Fruit fly (Drosophila melanogaster): Measurements from ENCODE around the gene csw.
A peak's percentile ranks its signal among the peaks of the same experiment; 100 is the strongest.

Gene csw

DNA sequence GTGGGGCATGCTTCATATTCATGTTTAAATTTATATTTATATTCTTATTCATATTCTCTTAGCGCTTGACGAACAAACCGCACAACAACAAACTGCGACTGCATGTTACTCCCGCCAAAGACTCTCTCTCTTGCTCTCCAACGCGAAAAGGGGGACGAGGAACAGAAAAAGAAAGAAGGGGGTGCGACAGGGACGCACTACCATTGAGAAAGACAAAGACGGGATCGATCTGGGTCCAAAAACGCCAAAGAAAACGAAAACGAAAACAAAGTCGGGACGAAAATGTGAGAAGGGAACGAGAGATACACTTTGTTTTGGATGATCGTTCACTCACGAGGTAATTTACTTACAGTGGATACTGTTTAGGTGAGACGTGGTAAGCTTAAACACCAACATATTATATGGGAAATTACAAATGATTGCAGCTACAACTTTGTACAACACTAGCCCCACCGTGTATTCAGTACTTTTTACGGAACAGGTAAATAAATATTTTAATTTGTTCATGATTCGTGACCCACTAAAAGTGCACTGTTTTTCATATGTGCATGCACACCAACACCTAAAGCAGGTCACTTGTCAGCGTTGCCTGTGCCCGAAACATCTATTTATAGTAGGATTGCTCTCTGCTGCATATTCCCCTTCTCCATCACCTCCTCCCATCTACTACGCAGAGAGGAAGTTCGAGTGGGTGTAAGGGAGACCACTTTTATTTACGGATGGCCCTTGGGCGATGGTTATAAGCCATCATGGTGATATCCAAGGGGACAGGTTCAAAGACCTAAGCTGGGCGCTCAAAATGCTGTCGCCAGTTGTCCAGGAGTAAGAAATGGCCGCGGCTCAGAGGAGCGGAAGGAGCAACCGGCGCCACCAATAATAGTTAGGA, 27.9 kb downstream of the csw start (continued):
- TF ChIP-seq CG3726 (GFP tag; IDR thresholded peaks at IDR 0.05) (no peak), chm (GFP tag; IDR thresholded peaks at IDR 0.05) (peak; percentile 35; the same call in 1 of the 2 replicates), CG12236 (GFP tag; optimal IDR thresholded peaks at IDR 0.05) (no peak), CG15479 (GFP tag; optimal IDR thresholded peaks at IDR 0.05) (no peak), Ets65A (GFP tag) (peak; percentile 92), CG9932 (GFP tag; IDR thresholded peaks at IDR 0.05) (no peak), CG33557 (GFP tag; optimal IDR thresholded peaks at IDR 0.05) (peak; percentile 16), CG32772 (GFP tag; IDR thresholded peaks at IDR 0.05) (0 out of 2 replicates have a peak, but pooled peaks have one; percentile 18), ttk (GFP tag; IDR thresholded peaks at IDR 0.05) (no peak), kah (GFP tag; optimal IDR thresholded peaks at IDR 0.05) (no peak), Drgx (GFP tag; IDR thresholded peaks at IDR 0.05) (peak; percentile 67), sr (GFP tag; IDR thresholded peaks at IDR 0.05) (no peak), CkIIα-i1 (GFP tag; IDR thresholded peaks at IDR 0.05) (no peak), CG1647 (GFP tag; optimal IDR thresholded peaks at IDR 0.05) (no peak), CG13775 (GFP tag; optimal IDR thresholded peaks at IDR 0.05) (no peak), Lhr (GFP tag; optimal IDR thresholded peaks at IDR 0.05) (no peak), chinmo (GFP tag; IDR thresholded peaks at IDR 0.05; ENCODE audit: partially characterized antibody) (no peak), dmrt99B (tag; optimal IDR thresholded peaks at IDR 0.05) (no peak), CG16813 (GFP tag; IDR thresholded peaks at IDR 0.05; ENCODE audit: partially characterized antibody) (no peak), CG10979 (tag; optimal IDR thresholded peaks at IDR 0.05) (peak; percentile 56), E2f1 (GFP tag; IDR thresholded peaks at IDR 0.05) (no peak), NfI (GFP tag; optimal IDR thresholded peaks at IDR 0.05) (no peak), Bteb2 (GFP tag; optimal IDR thresholded peaks at IDR 0.05) (no peak), CG9817 (tag; optimal IDR thresholded peaks at IDR 0.05) (peak; percentile 10), CG30020 (tag; optimal IDR thresholded peaks at IDR 0.05) (no peak), CG13424 (tag; optimal IDR thresholded peaks at IDR 0.05) (peak; percentile 39), D (optimal IDR thresholded peaks at IDR 0.05) (no peak), D (GFP tag; optimal IDR thresholded peaks at IDR 0.05) (peak; percentile 46), org-1 (GFP tag; optimal IDR thresholded peaks at IDR 0.05) (peak; percentile 11), CG8765 (GFP tag; IDR thresholded peaks at IDR 0.05) (no peak), psq (GFP tag; optimal IDR thresholded peaks at IDR 0.05) (peak; percentile 37), CG17385 (GFP tag; optimal IDR thresholded peaks at IDR 0.05) (peak; percentile 10), CG3838 (GFP tag; optimal IDR thresholded peaks at IDR 0.05) (no peak), CrebB (tag; optimal IDR thresholded peaks at IDR 0.05) (no peak), YL-1 (GFP tag; optimal IDR thresholded peaks at IDR 0.05) (no peak), CG2116 (GFP tag; optimal IDR thresholded peaks at IDR 0.05) (no peak), eve (GFP tag; optimal IDR thresholded peaks at IDR 0.05) (no peak), Trl (optimal IDR thresholded peaks at IDR 0.05) (peak; percentile 31 to 51), Trl (GFP tag; optimal IDR thresholded peaks at IDR 0.05) (peak; percentile 31), crp (GFP tag; optimal IDR thresholded peaks at IDR 0.05) (no peak), CG12769 (tag; optimal IDR thresholded peaks at IDR 0.05) (no peak), cg (GFP tag; optimal IDR thresholded peaks at IDR 0.05) (peak; percentile 9), caup (GFP tag; optimal IDR thresholded peaks at IDR 0.05; ENCODE audit: severe bottlenecking) (no peak), sqz (GFP tag; optimal IDR thresholded peaks at IDR 0.05) (no peak), nerfin-1 (tag; optimal IDR thresholded peaks at IDR 0.05) (no peak), CG6272 (GFP tag; IDR thresholded peaks at IDR 0.05) (no peak), ab (GFP tag; optimal IDR thresholded peaks at IDR 0.05) (no peak), ase (GFP tag; IDR thresholded peaks at IDR 0.05) (no peak), CG7928 (GFP tag; optimal IDR thresholded peaks at IDR 0.05) (no peak), grn (GFP tag; optimal IDR thresholded peaks at IDR 0.05) (no peak)

All from whole organism, embryonic.